Fruit fly (Drosophila melanogaster): ENCODE measurements around the gene Rcd-1.

DNA sequence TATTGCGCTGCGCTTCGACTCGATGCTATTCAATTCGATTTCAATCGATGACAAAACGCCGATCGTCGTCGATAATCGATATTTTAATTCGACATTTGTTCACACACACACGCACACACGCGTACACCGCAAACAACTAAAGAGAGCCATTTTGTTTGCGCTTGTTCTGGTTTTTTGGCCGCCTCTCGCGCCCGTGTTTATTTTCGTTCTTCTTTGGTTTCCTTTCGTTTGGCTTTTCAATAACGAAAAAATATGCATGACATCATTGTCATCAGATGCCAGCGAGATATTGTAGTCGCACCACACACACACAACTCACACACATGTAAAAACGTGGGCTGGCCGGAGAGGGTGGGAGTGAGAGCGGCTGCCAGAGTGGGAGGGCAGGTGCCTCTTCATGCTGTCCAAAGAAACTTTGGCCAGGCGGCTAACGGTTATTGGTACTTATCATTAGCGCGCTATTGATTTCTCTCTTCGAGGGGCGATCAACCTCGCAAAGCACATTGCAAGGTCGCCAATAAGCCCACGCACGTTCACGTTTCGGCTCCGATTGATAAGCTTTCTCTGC is 30.4 kb upstream of the Rcd-1 start:
- TF ChIP-seq Hmx (GFP tag; optimal IDR thresholded peaks at IDR 0.05) (no peak), CG12104 (GFP tag; optimal IDR thresholded peaks at IDR 0.05) (no peak), CG10654 (GFP tag; optimal IDR thresholded peaks at IDR 0.05) (no peak)

Measured in whole organism, embryonic.